Worm (Caenorhabditis elegans) whole organism, L4/young adult: ENCODE results near the gene ubq-1.

Experiments used
- W03F9.2 ChIP-seq: fragments of 150-350 bp; optimal IDR thresholded peaks from 2 replicates; lab custom pipeline; 2014; ENCODE audit warnings: missing biosample characterization, missing genetic modification characterization
- dao-5 ChIP-seq: sonication (generic microtip); optimal IDR thresholded peaks from 2 replicates; lab custom pipeline; 2016; ENCODE audit warnings: missing genotype, missing genetic modification characterization, moderate library complexity, missing compliant biosample characterization
- him-1 ChIP-seq: sonication (generic microtip); optimal IDR thresholded peaks from 2 replicates; lab custom pipeline; 2016; ENCODE audit warnings: missing genotype, missing genetic modification reagents, missing genetic modification characterization, missing compliant biosample characterization

Gene ubq-1

DNA sequence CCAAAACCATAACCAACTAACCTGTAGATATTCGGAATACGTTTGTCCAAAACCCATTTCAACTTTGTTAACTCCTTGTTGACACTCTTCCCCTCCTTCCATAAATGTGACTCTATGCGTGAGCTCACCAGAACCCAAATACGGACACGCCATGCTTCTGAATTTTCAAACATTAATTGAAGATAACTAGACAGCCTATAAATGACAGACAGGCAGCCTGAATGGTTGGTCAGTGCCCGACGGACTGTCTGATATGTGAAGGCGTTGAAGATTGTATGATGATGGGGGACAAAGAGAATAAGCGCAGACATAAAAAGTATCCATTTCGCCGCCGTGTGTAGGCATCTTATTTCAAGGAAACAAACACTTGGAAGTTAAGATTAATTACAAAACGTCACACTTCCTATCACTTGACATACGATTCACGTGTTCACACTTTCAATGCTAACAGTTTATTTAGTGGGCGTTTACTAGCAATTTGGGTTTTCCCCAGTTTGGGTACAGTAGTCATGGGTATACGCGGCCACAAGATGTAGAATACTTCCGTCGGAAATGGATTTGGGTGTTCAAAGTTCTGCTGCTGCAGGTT is 20.2 kb upstream of the ubq-1 start, which contains the start of the genes tdo-2 and C28H8.2:
TSS of gene tdo-2 (minus strand) at position 157 of the 589 bp plus-strand sequence.
TSS of gene C28H8.2 (plus strand) at position 524 of the 589 bp plus-strand sequence.
- TF ChIP-seq W03F9.2, result no peak
- no peak for TF ChIP-seq dao-5 (tag; lab: Kevin White, UChicago)
- no peak for TF ChIP-seq him-1 (tag; lab: Kevin White, UChicago)

DNA sequence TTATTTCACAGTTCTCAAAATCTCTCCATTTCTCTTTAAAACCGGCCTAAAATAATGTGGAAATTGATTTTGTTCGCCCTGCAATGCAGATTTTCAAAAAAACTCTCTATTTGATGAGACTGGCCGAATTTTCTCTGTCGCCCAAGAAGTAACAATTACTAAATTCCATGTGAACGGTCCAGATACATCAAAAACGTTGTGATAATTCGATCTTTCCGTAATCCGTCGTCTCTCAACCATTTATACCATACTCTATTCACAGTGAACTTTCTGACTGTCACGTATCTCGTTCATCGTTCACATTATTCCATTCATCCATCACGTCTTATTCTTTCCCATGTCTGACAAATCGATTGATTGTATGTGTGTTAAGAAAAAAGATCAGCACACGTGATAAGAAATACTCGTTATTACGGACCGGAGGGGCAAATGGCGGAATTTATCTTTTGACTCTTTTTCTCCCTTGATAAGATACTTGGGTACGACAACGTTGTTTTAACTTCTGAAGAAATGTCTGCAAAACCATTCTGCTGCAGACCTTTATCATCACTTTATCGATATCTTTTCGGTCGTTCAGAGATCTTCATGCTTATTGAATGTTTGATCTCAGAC is 18.9 kb upstream of the ubq-1 start:
- TF ChIP-seq W03F9.2, result no peak
- TF ChIP-seq him-1 (tag; lab: Kevin White, UChicago), result no peak
- TF ChIP-seq dao-5 (tag; lab: Kevin White, UChicago), result no peak

DNA sequence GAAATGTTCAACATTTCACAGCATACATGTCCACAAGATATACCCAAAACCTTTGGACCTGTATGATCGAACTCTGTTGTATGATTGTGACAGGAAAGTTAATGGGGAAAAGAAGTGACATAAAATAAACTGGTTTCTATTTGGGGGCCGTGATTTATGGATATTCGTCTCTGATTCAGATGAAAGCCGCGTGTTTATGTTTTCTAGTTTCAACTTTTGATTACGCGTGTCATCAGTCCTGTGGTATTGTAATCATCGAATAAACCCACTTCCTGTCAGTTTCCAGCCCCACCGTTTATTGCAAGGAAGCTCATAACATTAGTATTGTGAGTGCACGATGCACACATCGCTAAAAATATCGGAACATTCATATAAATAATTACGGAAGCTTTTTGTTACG is 17.8 kb upstream of the ubq-1 start:
- TF ChIP-seq him-1 (tag; lab: Kevin White, UChicago), result no peak
- TF ChIP-seq W03F9.2, result no peak
- TF ChIP-seq dao-5 (tag; lab: Kevin White, UChicago), result no peak

DNA sequence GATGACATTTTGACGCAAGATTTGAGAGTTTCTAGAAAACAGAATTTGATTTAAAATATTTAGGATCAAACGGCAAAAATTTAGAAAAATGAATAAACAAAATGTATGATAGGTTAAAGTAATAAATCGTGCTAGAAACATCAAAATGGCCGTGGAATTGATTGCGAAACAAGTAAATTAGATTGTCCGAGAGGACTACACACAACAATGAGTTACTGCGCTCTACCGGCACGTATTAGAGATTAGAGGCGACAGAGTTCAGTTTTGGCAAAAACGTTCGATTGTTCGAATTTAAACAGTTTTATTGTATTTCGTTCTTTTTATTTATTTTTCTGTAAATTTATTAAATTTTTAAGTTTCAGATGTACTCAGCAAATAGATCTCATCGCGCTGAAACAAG is 14.3 kb upstream of the ubq-1 start, which contains the start of the genes dnc-2 and bcl-7:
TSS of gene dnc-2 (minus strand) at position 33 of the 400 bp plus-strand sequence.
TSS of gene bcl-7 (plus strand) at position 363 of the 400 bp plus-strand sequence.
- TF ChIP-seq dao-5 (tag; lab: Kevin White, UChicago), result no peak
- TF ChIP-seq him-1 (tag; lab: Kevin White, UChicago), result no peak
- peak; percentile 8 for TF ChIP-seq W03F9.2

DNA sequence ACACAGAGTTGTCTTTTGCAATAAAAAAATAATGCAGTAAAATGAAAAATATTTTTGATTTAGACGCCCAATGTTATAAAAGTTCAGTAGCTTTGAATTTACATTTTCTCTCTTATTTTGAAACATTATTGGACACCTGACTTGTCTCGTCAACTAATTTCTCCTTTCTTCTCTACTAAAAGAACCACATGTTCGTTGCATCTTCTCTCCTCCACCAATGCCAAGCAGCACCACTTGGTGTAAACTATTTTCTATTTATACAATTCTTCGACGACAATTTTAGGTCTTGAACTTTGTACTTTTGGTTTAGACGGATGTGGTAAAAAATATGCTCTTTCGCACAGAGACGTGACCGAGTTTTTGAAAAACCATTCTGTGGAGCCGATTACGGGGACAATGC is 9.4 kb upstream of the ubq-1 start:
- no peak for TF ChIP-seq W03F9.2
- no peak for TF ChIP-seq him-1 (tag; lab: Kevin White, UChicago)
- no peak for TF ChIP-seq dao-5 (tag; lab: Kevin White, UChicago)

DNA sequence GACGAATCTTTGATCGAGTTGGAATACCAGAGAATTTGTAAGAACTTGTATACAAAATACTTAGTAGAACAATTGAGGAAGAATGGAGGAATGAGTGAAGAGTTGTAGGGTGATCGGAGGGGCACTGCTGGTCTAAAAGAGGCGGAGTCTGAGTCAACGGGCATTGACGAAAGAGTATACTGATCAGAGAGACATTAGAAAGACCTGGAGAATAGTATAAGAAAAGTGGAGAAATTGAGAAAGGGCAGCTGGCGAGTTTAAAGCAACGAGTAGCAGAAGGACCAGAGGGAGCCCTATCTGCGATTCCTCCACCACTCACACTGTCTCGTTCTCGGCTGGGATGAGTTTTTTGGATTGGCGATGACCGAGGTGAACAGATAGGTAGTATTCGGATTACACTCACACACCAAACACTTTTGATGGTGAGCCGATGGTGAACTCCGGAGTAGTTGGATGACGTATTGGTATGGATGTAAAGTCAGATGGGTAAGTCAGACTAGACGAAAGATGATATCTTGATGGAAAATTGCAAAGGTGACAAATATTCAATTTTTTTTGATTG is 8.5 kb upstream of the ubq-1 start, which contains the start of gene EGAP1.5:
TSS of gene EGAP1.5 (plus strand) at position 289 of the 562 bp plus-strand sequence.
- no peak for TF ChIP-seq dao-5 (tag; lab: Kevin White, UChicago)
- TF ChIP-seq W03F9.2, result no peak
- no peak for TF ChIP-seq him-1 (tag; lab: Kevin White, UChicago)

DNA sequence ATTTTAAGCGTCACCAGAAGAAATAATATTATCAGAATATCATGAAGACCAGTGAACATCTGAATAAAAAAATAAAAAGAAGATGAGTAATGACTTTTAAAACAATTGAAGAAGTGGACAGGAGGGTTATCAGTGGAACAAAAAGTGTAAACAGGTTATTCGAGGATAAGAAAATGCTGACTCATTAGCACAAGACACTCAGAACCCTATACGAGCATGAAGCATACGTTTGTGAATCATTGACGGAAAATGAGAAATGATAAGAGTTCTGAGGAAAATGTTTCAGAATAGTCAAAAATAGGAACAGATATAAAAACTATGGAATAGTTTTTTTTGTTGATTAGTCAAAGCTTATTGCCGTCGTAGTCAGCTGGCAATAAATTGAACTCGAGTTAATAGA is 7.2 kb upstream of the ubq-1 start, which contains the start of gene zmp-1:
TSS of gene zmp-1 (minus strand) at position 101 of the 400 bp plus-strand sequence.
- TF ChIP-seq dao-5 (tag; lab: Kevin White, UChicago) (no peak), him-1 (tag; lab: Kevin White, UChicago) (no peak)

DNA sequence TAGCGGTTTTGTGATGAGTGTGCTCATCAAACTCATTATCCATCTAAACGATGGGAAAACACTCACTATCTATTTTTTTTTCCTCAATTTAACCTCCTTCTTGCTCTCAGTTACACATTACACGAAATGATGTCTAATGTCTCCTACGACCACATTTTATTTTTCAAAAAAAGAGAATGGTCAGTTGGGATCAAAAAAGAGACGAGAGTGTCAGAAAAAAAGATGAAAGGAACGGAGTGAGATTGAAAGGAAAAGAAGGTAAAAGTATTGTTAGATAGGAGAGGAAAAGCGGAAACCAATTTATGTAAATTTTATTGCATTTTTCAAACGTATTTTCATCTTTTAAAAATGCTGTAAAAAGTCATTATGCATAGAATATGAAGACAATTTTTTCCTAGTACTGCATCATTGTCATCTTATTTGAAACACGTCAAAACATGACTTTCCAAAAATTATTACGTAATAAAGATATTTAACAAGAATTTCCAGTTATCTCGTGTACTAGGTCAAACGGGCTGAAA is 5.9 kb upstream of the ubq-1 start:
- no peak for TF ChIP-seq W03F9.2
- TF ChIP-seq him-1 (tag; lab: Kevin White, UChicago), result no peak
- no peak for TF ChIP-seq dao-5 (tag; lab: Kevin White, UChicago)

DNA sequence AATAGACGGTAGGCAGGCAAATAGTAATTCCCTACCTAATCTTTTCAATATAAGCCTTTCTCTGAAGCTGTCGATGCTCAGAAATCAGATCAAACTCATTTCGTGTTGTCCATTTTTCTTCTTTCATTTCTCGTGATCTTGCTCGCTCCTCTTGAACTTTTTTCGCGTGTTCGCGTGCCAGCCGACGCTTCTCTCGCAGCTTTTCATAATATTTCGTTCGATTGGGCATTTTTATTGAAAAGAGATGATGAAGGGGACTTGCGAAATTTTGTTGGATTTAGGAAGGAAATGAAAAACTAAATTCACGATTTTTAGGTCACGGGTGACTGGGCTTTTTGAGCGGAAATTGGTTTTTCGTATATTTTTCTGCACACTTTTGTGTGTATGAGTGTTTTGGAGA is 3.1 kb upstream of the ubq-1 start, which contains the start of gene EGAP1.1:
TSS of gene EGAP1.1 (minus strand) at position 229 of the 400 bp plus-strand sequence.
- TF ChIP-seq dao-5 (tag; lab: Kevin White, UChicago) (no peak), him-1 (tag; lab: Kevin White, UChicago) (no peak), W03F9.2 (no peak)

DNA sequence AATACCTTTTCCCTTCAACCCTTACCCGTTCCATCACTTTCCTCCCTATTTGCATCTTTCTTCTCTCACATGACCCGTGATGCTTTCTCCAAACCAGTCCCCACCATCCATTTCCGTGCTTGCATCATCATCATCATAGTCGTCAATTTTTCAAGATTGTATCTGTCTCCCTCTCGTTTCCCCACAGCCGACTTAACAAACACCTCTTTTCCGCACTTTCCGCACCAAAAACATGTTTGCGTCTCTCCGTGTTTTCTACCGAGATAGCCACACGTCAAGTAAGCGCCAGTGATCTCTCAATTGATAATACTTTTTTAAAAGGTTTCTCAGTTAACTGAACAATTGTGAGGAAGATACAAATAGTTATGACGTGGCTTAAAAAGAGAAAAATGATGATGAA is 2.0 kb upstream of the ubq-1 start:
- TF ChIP-seq him-1 (tag; lab: Kevin White, UChicago) (no peak), W03F9.2 (peak; percentile 62), dao-5 (tag; lab: Kevin White, UChicago) (no peak)

DNA sequence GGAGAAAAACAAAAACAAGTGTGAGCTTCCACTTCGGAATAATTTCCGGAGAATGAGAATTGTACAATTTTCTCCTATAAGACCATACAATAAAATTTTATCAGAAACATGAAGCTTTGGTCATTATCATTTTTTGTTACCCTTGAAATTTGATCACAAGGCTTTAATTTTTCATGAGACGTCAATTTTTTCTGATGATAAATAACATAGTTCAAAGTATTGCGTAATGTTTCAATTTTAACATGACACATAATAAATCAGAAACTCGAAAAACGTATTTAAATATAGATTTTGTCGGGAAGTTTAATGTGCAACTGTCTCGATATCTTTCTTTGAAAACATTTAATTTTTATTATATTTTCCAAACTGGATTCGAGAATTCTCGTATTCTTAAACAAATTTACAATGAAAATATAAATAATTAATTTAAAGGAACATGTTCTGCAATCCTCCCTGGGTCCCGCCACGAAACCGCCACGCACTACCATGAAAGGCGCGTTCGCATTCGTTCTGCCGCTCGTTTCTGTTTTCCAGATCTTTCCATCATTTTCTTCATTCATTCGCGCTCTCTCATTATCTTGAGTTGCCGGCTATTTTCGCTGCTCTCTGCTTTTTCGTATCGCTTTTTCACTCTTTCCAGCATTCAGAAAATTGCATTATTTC is 1.1 kb upstream of the ubq-1 start:
- no peak for TF ChIP-seq him-1 (tag; lab: Kevin White, UChicago)
- no peak for TF ChIP-seq dao-5 (tag; lab: Kevin White, UChicago)
- peak; percentile 11 for TF ChIP-seq W03F9.2

DNA sequence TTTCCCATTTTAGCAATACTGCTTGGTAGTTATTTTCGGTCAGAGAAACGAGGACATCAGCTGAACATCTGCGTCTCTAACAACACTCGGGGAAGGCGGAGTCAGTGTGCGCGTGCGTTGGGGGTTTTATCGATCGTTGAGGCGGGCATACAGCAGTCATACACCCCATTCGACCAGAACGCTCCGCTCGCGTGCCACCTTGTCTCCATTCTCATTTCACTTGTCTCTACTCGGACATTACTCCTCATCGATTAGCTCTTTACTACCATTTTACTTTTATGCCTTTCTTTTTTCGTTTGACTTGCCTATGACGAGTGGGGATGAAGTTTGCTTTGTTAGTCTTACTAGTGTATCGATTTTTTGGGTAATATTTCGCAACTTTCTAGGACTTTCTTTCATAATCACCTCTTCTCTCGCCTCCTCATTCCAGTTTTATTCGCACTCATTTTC is 496 bp downstream of the ubq-1 start:
- peak; percentile 59 for TF ChIP-seq W03F9.2
- TF ChIP-seq dao-5 (tag; lab: Kevin White, UChicago), result no peak
- TF ChIP-seq him-1 (tag; lab: Kevin White, UChicago), result peak; percentile 17

DNA sequence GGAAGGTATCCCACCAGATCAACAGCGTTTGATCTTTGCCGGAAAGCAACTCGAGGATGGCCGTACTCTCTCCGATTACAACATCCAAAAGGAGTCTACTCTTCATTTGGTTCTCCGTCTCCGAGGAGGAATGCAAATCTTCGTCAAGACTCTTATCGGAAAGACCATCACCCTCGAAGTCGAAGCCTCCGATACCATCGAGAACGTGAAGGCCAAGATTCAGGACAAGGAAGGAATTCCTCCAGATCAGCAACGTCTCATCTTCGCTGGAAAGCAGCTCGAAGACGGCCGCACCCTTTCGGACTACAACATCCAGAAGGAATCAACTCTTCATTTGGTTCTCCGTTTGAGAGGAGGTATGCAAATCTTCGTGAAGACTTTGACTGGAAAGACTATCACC is 2.0 kb downstream of the ubq-1 start:
- no peak for TF ChIP-seq dao-5 (tag; lab: Kevin White, UChicago)
- TF ChIP-seq him-1 (tag; lab: Kevin White, UChicago), result no peak
- TF ChIP-seq W03F9.2, result no peak
